1 fruit fly cellular context compared by ENCODE assay signal in genomic region chr3L:5947110-5947731, dm6.
TF ChIP-seq lines count a peak whose summit lies in the region.

No protein-coding gene starts in this region.

TF ChIP-seq in whole organism, embryonic, 481 proteins besides CTCF, POLR2A, EP300 and RAD21 (continued from another document):
- TF ChIP-seq CG4854 (GFP tag; optimal IDR thresholded peaks at IDR 0.05; lab: Kevin White, UChicago) (no peak), D19A (tag; optimal IDR thresholded peaks at IDR 0.05; lab: Kevin White, UChicago) (peak; percentile 91), ftz-f1 (GFP tag; optimal IDR thresholded peaks at IDR 0.05; lab: Kevin White, UChicago) (no peak), CG15601 (tag; optimal IDR thresholded peaks at IDR 0.05; lab: Kevin White, UChicago) (peak; percentile 29), Taf1 (GFP tag; IDR thresholded peaks at IDR 0.05; lab: Robert Waterston, UW) (no peak), Sry-β (GFP tag; optimal IDR thresholded peaks at IDR 0.05; lab: Kevin White, UChicago) (peak; percentile 15), chm (GFP tag; IDR thresholded peaks at IDR 0.05; lab: Robert Waterston, UW) (no peak), sqz (GFP tag; optimal IDR thresholded peaks at IDR 0.05; lab: Kevin White, UChicago) (peak; percentile 3), CG14710 (tag; optimal IDR thresholded peaks at IDR 0.05; lab: Kevin White, UChicago) (peak; percentile 12), Stat92E (GFP tag; optimal IDR thresholded peaks at IDR 0.05; lab: Kevin White, UChicago) (peak in 1 of 3 experiments; percentile 62), disco-r (GFP tag; optimal IDR thresholded peaks at IDR 0.05; lab: Kevin White, UChicago) (no peak), CG4282 (GFP tag; optimal IDR thresholded peaks at IDR 0.05; lab: Kevin White, UChicago) (no peak), dmrt11E (tag; optimal IDR thresholded peaks at IDR 0.05; lab: Kevin White, UChicago) (peak; percentile 5), CG8359 (GFP tag; optimal IDR thresholded peaks at IDR 0.05; lab: Kevin White, UChicago; ENCODE audit: borderline replicate concordance) (peak; percentile 9), CG2129 (GFP tag; IDR thresholded peaks at IDR 0.05; lab: Robert Waterston, UW; ENCODE audit: partially characterized antibody) (no peak), row (GFP tag; IDR thresholded peaks at IDR 0.05; lab: Robert Waterston, UW) (no peak), CG18262 (tag; optimal IDR thresholded peaks at IDR 0.05; lab: Kevin White, UChicago) (peak; percentile 9), trh (GFP tag; optimal IDR thresholded peaks at IDR 0.05; lab: Kevin White, UChicago) (no peak), Fer1 (GFP tag; optimal IDR thresholded peaks at IDR 0.05; lab: Kevin White, UChicago) (no peak), jumu (GFP tag; optimal IDR thresholded peaks at IDR 0.05; lab: Kevin White, UChicago) (no peak), Aef1 (GFP tag; IDR thresholded peaks at IDR 0.05; lab: Robert Waterston, UW) (no peak), CG10979 (tag; optimal IDR thresholded peaks at IDR 0.05; lab: Kevin White, UChicago) (no peak), lov (optimal IDR thresholded peaks at IDR 0.05; lab: Kevin White, UChicago) (no peak), lov (GFP tag; IDR thresholded peaks at IDR 0.05; lab: Robert Waterston, UW) (no peak), Camta (GFP tag; optimal IDR thresholded peaks at IDR 0.05; lab: Kevin White, UChicago) (no peak), CG15269 (tag; optimal IDR thresholded peaks at IDR 0.05; lab: Kevin White, UChicago) (no peak), Hmx (GFP tag; optimal IDR thresholded peaks at IDR 0.05; lab: Kevin White, UChicago) (no peak), MESR4 (GFP tag; optimal IDR thresholded peaks at IDR 0.05; lab: Kevin White, UChicago) (no peak), sob (GFP tag; IDR thresholded peaks at IDR 0.05; lab: Robert Waterston, UW) (no peak), nerfin-1 (tag; optimal IDR thresholded peaks at IDR 0.05; lab: Kevin White, UChicago) (peak; percentile 1)
TF ChIP-seq in whole organism, embryonic: peak in this region for 31.
